Worm (Caenorhabditis elegans): ENCODE data around the gene T19C3.5.
A peak's percentile ranks its signal among the peaks of the same experiment; 100 is the strongest.

DNA sequence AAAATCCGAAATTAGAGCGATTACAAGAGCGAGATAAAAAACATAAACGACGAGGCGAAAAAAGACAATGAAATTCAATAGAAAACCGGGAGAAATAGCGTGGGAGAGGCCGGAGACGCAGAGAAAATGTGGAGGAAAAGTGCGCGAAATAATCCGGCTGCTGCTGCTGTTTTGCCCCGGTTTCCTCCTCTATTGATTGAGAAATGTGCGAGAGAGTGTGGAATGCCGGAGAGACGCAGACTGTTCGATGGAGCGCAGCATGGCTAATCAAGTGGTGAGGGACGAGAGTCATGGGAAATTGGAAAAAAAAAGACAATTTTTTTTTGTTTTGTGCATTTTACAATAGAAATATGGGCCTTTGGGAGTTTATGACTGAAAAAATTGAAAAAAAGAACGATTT, 29.6 kb downstream of the T19C3.5 start:
- TF ChIP-seq F52B5.7 (tag; optimal IDR thresholded peaks at IDR 0.05) (no peak), snpc-3.4 (tag; optimal IDR thresholded peaks at IDR 0.05) (no peak), pha-4 (tag; optimal IDR thresholded peaks at IDR 0.05) (no peak), atf-7 (tag; optimal IDR thresholded peaks at IDR 0.05) (no peak), dpl-1 (GFP tag; optimal IDR thresholded peaks at IDR 0.05) (no peak), ccch-3 (GFP tag; optimal IDR thresholded peaks at IDR 0.05) (no peak), nhr-90 (tag; optimal IDR thresholded peaks at IDR 0.05) (no peak), Y53F4B.3 (GFP tag; IDR thresholded peaks at IDR 0.05) (no peak), let-526 (GFP tag; IDR thresholded peaks at IDR 0.05) (no peak), aptf-2 (GFP tag; conservative IDR thresholded peaks at IDR 0.05) (no peak), unc-62 (GFP tag; optimal IDR thresholded peaks at IDR 0.05) (no peak), rcor-1 (GFP tag; IDR thresholded peaks at IDR 0.05) (0 out of 2 replicates have a peak, but pooled peaks have one; percentile 6), B0336.3 (GFP tag; IDR thresholded peaks at IDR 0.05) (no peak), egl-44 (GFP tag; IDR thresholded peaks at IDR 0.05) (no peak)

Measured in whole organism, young adult.